Worm (Caenorhabditis elegans): ENCODE data around the gene spe-18.
A peak's percentile ranks its signal among the peaks of the same experiment; 100 is the strongest.

ce11 chrII:13195163-13195562 is 42.0 kb upstream of the spe-18 start, which contains the start of gene lec-1:
- TF ChIP-seq nhr-25 (tag; optimal IDR thresholded peaks at IDR 0.05; ENCODE audit: borderline replicate concordance, insufficient read depth) (no peak), nhr-11 (tag; optimal IDR thresholded peaks at IDR 0.05) (peak; percentile 70), lin-39 (tag; optimal IDR thresholded peaks at IDR 0.05) (no peak), lin-13 (GFP tag; optimal IDR thresholded peaks at IDR 0.05) (peak; percentile 11), mdl-1 (tag; optimal IDR thresholded peaks at IDR 0.05) (peak in 1 of 2 experiments; percentile 64), nhr-237 (tag; optimal IDR thresholded peaks at IDR 0.05) (no peak), unc-130 (GFP tag; optimal IDR thresholded peaks at IDR 0.05) (no peak), dmd-8 (GFP tag; IDR thresholded peaks at IDR 0.05) (no peak)
